Worm (Caenorhabditis elegans): ENCODE measurements around the gene glrx-21.

glrx-21 gene

DNA sequence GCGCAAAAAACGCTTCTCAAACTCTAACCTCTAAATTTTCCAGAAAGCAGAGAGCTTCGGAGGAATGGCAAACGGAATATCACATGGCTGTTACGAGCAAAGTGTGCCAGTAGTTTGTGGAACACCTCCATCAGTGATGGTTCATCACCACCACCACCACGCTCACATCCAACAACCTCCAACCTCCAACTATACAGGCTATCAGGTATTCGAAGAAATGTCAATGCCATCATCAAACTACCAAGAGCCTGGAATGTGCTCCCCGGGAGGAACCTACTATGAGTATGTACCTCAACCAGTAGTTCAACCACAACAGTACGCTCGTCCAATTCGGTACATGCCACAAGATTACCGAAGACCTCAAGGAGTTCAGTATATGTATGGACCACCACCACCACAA, 2.4 kb downstream of the glrx-21 start:
- TF ChIP-seq tbx-7 (tag; optimal IDR thresholded peaks at IDR 0.05) (no peak), fax-1 (tag; optimal IDR thresholded peaks at IDR 0.05) (no peak), pqm-1 (tag; optimal IDR thresholded peaks at IDR 0.05) (no peak), elt-4 (tag; optimal IDR thresholded peaks at IDR 0.05) (no peak), hlh-6 (tag; optimal IDR thresholded peaks at IDR 0.05) (no peak), npax-4 (tag; optimal IDR thresholded peaks at IDR 0.05) (no peak), rnt-1 (tag; optimal IDR thresholded peaks at IDR 0.05) (no peak), madf-2 (tag; optimal IDR thresholded peaks at IDR 0.05) (no peak), fkh-10 (GFP tag; optimal IDR thresholded peaks at IDR 0.05) (no peak), nfya-1 (tag; optimal IDR thresholded peaks at IDR 0.05) (no peak), tbx-2 (tag; optimal IDR thresholded peaks at IDR 0.05) (no peak), mec-3 (tag; optimal IDR thresholded peaks at IDR 0.05; ENCODE audit: borderline replicate concordance) (no peak), gmeb-2 (tag; optimal IDR thresholded peaks at IDR 0.05) (no peak)

DNA sequence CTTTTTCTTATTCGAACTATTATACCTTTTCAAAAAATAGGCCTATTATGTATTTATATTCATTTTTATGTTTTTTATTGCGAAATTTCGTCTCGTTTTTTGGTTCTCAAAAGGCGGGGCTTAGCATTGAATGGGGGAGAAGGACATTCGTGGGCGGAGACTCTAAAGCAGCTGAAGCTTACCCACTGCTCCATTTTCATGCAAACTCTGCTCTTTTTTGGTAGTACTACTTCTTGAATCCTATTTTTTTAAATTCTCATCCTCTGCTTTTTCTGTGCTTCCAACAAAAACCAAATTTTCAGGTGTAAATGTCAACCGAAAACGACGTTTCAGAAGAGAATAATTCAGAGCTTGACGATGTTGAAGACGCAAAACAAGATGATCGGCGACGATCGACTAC, 4.5 kb downstream of the glrx-21 start, which contains the start of gene ZK121.2:
TSS of gene ZK121.2 (plus strand) at position 301 of the 400 bp plus-strand sequence.
- TF ChIP-seq odd-2 (tag; optimal IDR thresholded peaks at IDR 0.05) (no peak), ceh-24 (tag; optimal IDR thresholded peaks at IDR 0.05) (no peak), unc-86 (tag; optimal IDR thresholded peaks at IDR 0.05) (no peak), K02D7.2 (tag; optimal IDR thresholded peaks at IDR 0.05) (no peak), lin-11 (tag; optimal IDR thresholded peaks at IDR 0.05) (no peak), madf-2 (tag; optimal IDR thresholded peaks at IDR 0.05) (no peak), ceh-30 (tag; optimal IDR thresholded peaks at IDR 0.05) (no peak), ceh-18 (tag; optimal IDR thresholded peaks at IDR 0.05) (no peak), syd-9 (tag; optimal IDR thresholded peaks at IDR 0.05) (no peak), ceh-45 (GFP tag; IDR thresholded peaks at IDR 0.05) (no peak), hlh-15 (tag; optimal IDR thresholded peaks at IDR 0.05) (no peak), ttx-3 (tag; optimal IDR thresholded peaks at IDR 0.05) (no peak), dmd-4 (tag; optimal IDR thresholded peaks at IDR 0.05; ENCODE audit: borderline replicate concordance) (no peak), fkh-10 (GFP tag; optimal IDR thresholded peaks at IDR 0.05) (no peak), ceh-19 (GFP tag; optimal IDR thresholded peaks at IDR 0.05) (no peak), rnt-1 (tag; optimal IDR thresholded peaks at IDR 0.05) (no peak), fax-1 (tag; optimal IDR thresholded peaks at IDR 0.05) (no peak), che-1 (tag; optimal IDR thresholded peaks at IDR 0.05) (no peak)

DNA sequence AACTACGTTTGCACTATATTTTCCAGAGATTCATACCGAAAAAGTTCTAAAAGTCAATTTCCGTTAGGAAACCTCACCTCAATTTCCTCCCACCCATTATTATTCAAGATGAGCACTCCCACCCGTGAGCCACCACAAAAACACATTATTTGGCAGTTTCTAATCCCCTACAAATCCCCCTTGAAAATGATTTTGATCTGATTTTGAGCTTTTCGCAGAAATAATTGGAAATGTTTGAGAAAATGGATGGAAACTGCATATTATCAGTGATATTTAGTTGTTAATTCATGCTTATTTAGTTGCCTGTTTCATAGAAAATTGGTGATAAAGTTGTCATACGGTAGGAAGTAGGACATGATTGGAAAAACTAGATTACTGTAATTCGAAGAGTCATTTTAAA, 5.4 kb downstream of the glrx-21 start:
- no peak for TF ChIP-seq ceh-24 (tag; optimal IDR thresholded peaks at IDR 0.05)
- no peak for TF ChIP-seq Y22D7AL.16 (tag; optimal IDR thresholded peaks at IDR 0.05)
- TF ChIP-seq F13H6.1 (tag; optimal IDR thresholded peaks at IDR 0.05) = no peak
- TF ChIP-seq npax-4 (tag; optimal IDR thresholded peaks at IDR 0.05) = no peak
- TF ChIP-seq ref-2 (tag; optimal IDR thresholded peaks at IDR 0.05) = no peak
- TF ChIP-seq unc-86 (tag; optimal IDR thresholded peaks at IDR 0.05) = no peak
- no peak for TF ChIP-seq odd-2 (tag; optimal IDR thresholded peaks at IDR 0.05)

DNA sequence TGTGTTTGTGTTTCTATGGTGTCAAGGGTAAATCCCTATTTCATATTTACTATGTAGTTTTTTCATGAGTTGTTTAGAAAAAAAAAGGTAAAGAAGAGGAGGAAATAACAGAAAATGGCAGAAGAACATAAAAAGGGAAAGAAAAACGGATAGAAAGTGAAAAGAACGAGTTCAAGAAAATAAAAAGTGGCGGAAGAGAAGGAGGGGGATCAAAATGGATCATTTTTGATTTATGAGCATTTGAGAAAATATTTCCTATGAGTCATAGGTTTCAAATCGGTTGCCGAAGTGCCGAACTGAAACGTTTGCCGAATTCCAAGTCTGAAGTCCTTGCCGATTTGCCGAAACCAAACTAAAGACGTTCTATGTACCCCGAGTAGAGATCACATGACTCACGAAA, 7.1 kb downstream of the glrx-21 start:
- TF ChIP-seq T23F11.4 (GFP tag; optimal IDR thresholded peaks at IDR 0.05) (no peak), ceh-24 (tag; optimal IDR thresholded peaks at IDR 0.05) (no peak), pqm-1 (tag; optimal IDR thresholded peaks at IDR 0.05) (no peak), C08G9.2 (tag; optimal IDR thresholded peaks at IDR 0.05) (no peak), sox-2 (GFP tag; IDR thresholded peaks at IDR 0.05) (no peak), ztf-16 (tag; optimal IDR thresholded peaks at IDR 0.05) (no peak), zip-5 (tag; optimal IDR thresholded peaks at IDR 0.05) (no peak), pag-3 (tag; optimal IDR thresholded peaks at IDR 0.05; ENCODE audit: borderline replicate concordance) (no peak), sdc-2 (tag; optimal IDR thresholded peaks at IDR 0.05) (no peak), tbx-7 (tag; optimal IDR thresholded peaks at IDR 0.05) (no peak), ceh-31 (tag; optimal IDR thresholded peaks at IDR 0.05) (no peak), ahr-1 (tag; optimal IDR thresholded peaks at IDR 0.05) (no peak), fax-1 (tag; optimal IDR thresholded peaks at IDR 0.05) (no peak), nfya-1 (tag; optimal IDR thresholded peaks at IDR 0.05) (no peak), K09A11.1 (tag; optimal IDR thresholded peaks at IDR 0.05; ENCODE audit: insufficient read depth) (no peak), eyg-1 (tag; optimal IDR thresholded peaks at IDR 0.05) (no peak), unc-86 (tag; optimal IDR thresholded peaks at IDR 0.05) (no peak), ref-2 (tag; optimal IDR thresholded peaks at IDR 0.05) (no peak)

All from whole organism, late embryonic.